Fruit fly (Drosophila melanogaster) whole organism, embryonic: Measurements from ENCODE around the gene Ugt305A1.
A peak's percentile ranks its signal among the peaks of the same experiment; 100 is the strongest.

Source experiments
- Atf3 ChIP-seq: fragments of 200-800 bp; sonication (Bioruptor generic); optimal IDR thresholded peaks from 3 replicates; lab custom pipeline; 2016; ENCODE audit warnings: missing biosample characterization, missing genetic modification characterization
- Awh ChIP-seq: fragments of 200-800 bp; sonication (Bioruptor generic); IDR thresholded peaks from 2 replicates; pipeline ENCODE4, ENCODE4 v1.3.6; 2022; ENCODE audit warnings: missing biosample characterization, missing genetic modification characterization
- CG10565 ChIP-seq: fragments of 200-800 bp; sonication (Bioruptor generic); optimal IDR thresholded peaks from 3 replicates; lab custom pipeline; 2016; ENCODE audit warnings: missing biosample characterization, mild to moderate bottlenecking, missing genetic modification characterization
- CG10654 ChIP-seq: fragments of 200-800 bp; sonication (Bioruptor generic); optimal IDR thresholded peaks from 2 replicates; lab custom pipeline; 2016; ENCODE audit warnings: missing biosample characterization, missing genetic modification characterization
- CG10979 ChIP-seq: fragments of 200-800 bp; sonication (Bioruptor generic); optimal IDR thresholded peaks from 2 replicates; lab custom pipeline; 2018; ENCODE audit warnings: missing biosample characterization, mild to moderate bottlenecking, missing genetic modification characterization, moderate library complexity
- CG11247 ChIP-seq: fragments of 200-800 bp; sonication (Bioruptor generic); IDR thresholded peaks from 2 replicates; pipeline ENCODE4 v1.3.6; 2022; ENCODE audit warnings: missing biosample characterization, missing genetic modification characterization
- CG13624 ChIP-seq: fragments of 200-800 bp; sonication (Bioruptor generic); optimal IDR thresholded peaks from 2 replicates; lab custom pipeline; 2016; ENCODE audit warnings: missing biosample characterization, missing genetic modification characterization
- CG14667 ChIP-seq: fragments of 200-800 bp; sonication (Bioruptor generic); IDR thresholded peaks from 2 replicates; pipeline ENCODE4 v1.3.6; 2022; ENCODE audit warnings: missing biosample characterization, missing genetic modification characterization
- CG1529 ChIP-seq: fragments of 200-800 bp; sonication (Bioruptor generic); optimal IDR thresholded peaks from 3 replicates; lab custom pipeline; 2018; ENCODE audit warnings: missing biosample characterization, missing genetic modification characterization
- CG17186 ChIP-seq: fragments of 200-800 bp; sonication (Bioruptor generic); optimal IDR thresholded peaks from 3 replicates; lab custom pipeline; 2017; ENCODE audit warnings: missing biosample characterization, missing genetic modification reagents, missing genetic modification characterization
- CG18011 ChIP-seq: fragments of 200-800 bp; sonication (Bioruptor generic); optimal IDR thresholded peaks from 2 replicates; lab custom pipeline; 2017; ENCODE audit warnings: missing biosample characterization, missing genetic modification characterization, mild to moderate bottlenecking, moderate library complexity, missing genotype
- CG18619 ChIP-seq: fragments of 200-800 bp; sonication (Bioruptor generic); optimal IDR thresholded peaks from 3 replicates; lab custom pipeline; 2017; ENCODE audit warnings: missing biosample characterization, mild to moderate bottlenecking, missing genetic modification characterization
- CG18764 ChIP-seq: fragments of 200-800 bp; sonication (Bioruptor generic); optimal IDR thresholded peaks from 3 replicates; lab custom pipeline; 2016; ENCODE audit warnings: missing biosample characterization, missing genetic modification characterization
- CG3065 ChIP-seq: fragments of 200-800 bp; sonication (Bioruptor generic); optimal IDR thresholded peaks from 2 replicates; lab custom pipeline; 2016; ENCODE audit warnings: missing biosample characterization, missing genetic modification characterization
- CG31224 ChIP-seq: fragments of 200-800 bp; sonication (Bioruptor generic); IDR thresholded peaks from 2 replicates; pipeline ENCODE4 v1.3.6; 2022; ENCODE audit warnings: missing biosample characterization, missing genetic modification characterization
- CG3995 ChIP-seq: fragments of 200-800 bp; sonication (Bioruptor generic); optimal IDR thresholded peaks from 3 replicates; lab custom pipeline; 2016; ENCODE audit warnings: missing biosample characterization, missing genetic modification characterization
- CG6175 ChIP-seq: fragments of 200-800 bp; sonication (Bioruptor generic); IDR thresholded peaks from 3 replicates; pipeline ENCODE4 v1.3.6; 2022; ENCODE audit warnings: missing biosample characterization, missing genetic modification characterization
- CG7357 ChIP-seq: fragments of 200-800 bp; sonication (Bioruptor generic); IDR thresholded peaks from 3 replicates; pipeline ENCODE4 v1.3.6; 2022; ENCODE audit warnings: missing biosample characterization, missing genetic modification characterization
- CG8359 ChIP-seq: fragments of 200-800 bp; sonication (Bioruptor generic); optimal IDR thresholded peaks from 2 replicates; lab custom pipeline; 2017; ENCODE audit warnings: missing biosample characterization, mild to moderate bottlenecking, missing genetic modification characterization, borderline replicate concordance
- CG8478 ChIP-seq: fragments of >200 bp; optimal IDR thresholded peaks from 2 replicates; lab custom pipeline; 2018
- CrebB ChIP-seq: fragments of 200-800 bp; sonication (Bioruptor generic); optimal IDR thresholded peaks from 3 replicates; lab custom pipeline; 2018; ENCODE audit warnings: missing biosample characterization, mild to moderate bottlenecking, missing genetic modification characterization
- Dip2 ChIP-seq: fragments of 200-800 bp; sonication (Bioruptor generic); IDR thresholded peaks from 2 replicates; pipeline ENCODE4 v1.3.6; 2022; ENCODE audit warnings: missing biosample characterization, missing genetic modification characterization
- Dip3 ChIP-seq: fragments of 200-800 bp; sonication (Bioruptor generic); optimal IDR thresholded peaks from 3 replicates; lab custom pipeline; 2016; ENCODE audit warnings: missing biosample characterization, missing genetic modification characterization
- Doc2 ChIP-seq: fragments of 200-800 bp; sonication (Bioruptor generic); IDR thresholded peaks from 2 replicates; pipeline ENCODE4 v1.3.6; 2022; ENCODE audit warnings: missing biosample characterization, missing genetic modification characterization
- H2.0 ChIP-seq: fragments of 200-800 bp; sonication (Bioruptor generic); IDR thresholded peaks from 2 replicates; pipeline ENCODE4 v1.3.6; 2022; ENCODE audit warnings: missing biosample characterization, missing genetic modification characterization
- HmgZ ChIP-seq: fragments of 200-800 bp; sonication (Bioruptor generic); optimal IDR thresholded peaks from 2 replicates; lab custom pipeline; 2018; ENCODE audit warnings: missing biosample characterization, mild to moderate bottlenecking, missing genetic modification characterization
- Hr3 ChIP-seq: fragments of 200-800 bp; sonication (Bioruptor generic); optimal IDR thresholded peaks from 3 replicates; lab custom pipeline; 2016; ENCODE audit warnings: missing biosample characterization, missing genetic modification characterization
- Lim3 ChIP-seq: fragments of 200-800 bp; sonication (Bioruptor generic); IDR thresholded peaks from 2 replicates; pipeline ENCODE4 v1.3.6; 2022; ENCODE audit warnings: missing biosample characterization, missing genetic modification characterization
- MBD-R2 ChIP-seq: fragments of 200-800 bp; sonication (Bioruptor generic); IDR thresholded peaks from 2 replicates; pipeline ENCODE4 v1.3.6; 2022; ENCODE audit warnings: missing biosample characterization, missing genetic modification characterization
- Neu2 ChIP-seq: fragments of 200-800 bp; sonication (Bioruptor generic); optimal IDR thresholded peaks from 3 replicates; lab custom pipeline; 2016; ENCODE audit warnings: missing biosample characterization, missing genetic modification characterization, borderline replicate concordance
- Nf-YC ChIP-seq: fragments of 200-800 bp; optimal IDR thresholded peaks from 3 replicates; lab custom pipeline; 2019; ENCODE audit warnings: missing biosample characterization, mild to moderate bottlenecking, missing genetic modification characterization, moderate library complexity
- Sox100B ChIP-seq: fragments of 200-800 bp; sonication (Bioruptor generic); optimal IDR thresholded peaks from 3 replicates; lab custom pipeline; 2018; ENCODE audit warnings: missing biosample characterization, mild to moderate bottlenecking, missing genetic modification characterization
- Trl ChIP-seq, 3 experiments: fragments of >200 bp in 2 of 3; fragments of 200-800 bp in 1 of 3; sonication (Bioruptor generic) in 1 of 3; optimal IDR thresholded peaks; 2 replicates in 1 of 3; 3 replicates in 2 of 3; lab custom pipeline; 2016 to 2017; ENCODE audit warnings: missing biosample characterization in 1 of 3, missing genetic modification characterization in 1 of 3
- ac ChIP-seq: fragments of 200-800 bp; sonication (Bioruptor generic); optimal IDR thresholded peaks from 3 replicates; lab custom pipeline; 2017; ENCODE audit warnings: missing biosample characterization, mild to moderate bottlenecking, missing genetic modification characterization
- ap ChIP-seq: fragments of 200-800 bp; sonication (Bioruptor generic); IDR thresholded peaks from 2 replicates; pipeline ENCODE4 v1.3.6; 2022; ENCODE audit warnings: missing biosample characterization, missing genetic modification characterization
- ato ChIP-seq: fragments of 200-800 bp; sonication (Bioruptor generic); IDR thresholded peaks from 2 replicates; pipeline ENCODE4 v1.3.6; 2022; ENCODE audit warnings: missing biosample characterization, missing genetic modification characterization; ENCODE audit not compliant: partially characterized antibody
- bcd ChIP-seq: fragments of 200-800 bp; sonication (Bioruptor generic); optimal IDR thresholded peaks from 2 replicates; lab custom pipeline; 2017; ENCODE audit warnings: missing biosample characterization, mild to moderate bottlenecking, missing genetic modification characterization
- bowl ChIP-seq: fragments of 200-800 bp; sonication (Bioruptor generic); IDR thresholded peaks from 2 replicates; pipeline ENCODE4 v1.3.6; 2022; ENCODE audit warnings: missing biosample characterization, missing genetic modification characterization
- btn ChIP-seq: fragments of 200-800 bp; sonication (Bioruptor generic); optimal IDR thresholded peaks from 2 replicates; lab custom pipeline; 2016; ENCODE audit warnings: missing biosample characterization, missing genetic modification characterization
- ci ChIP-seq: fragments of 200-800 bp; sonication (Bioruptor generic); IDR thresholded peaks from 3 replicates; pipeline ENCODE4 v1.3.6; 2022; ENCODE audit warnings: missing biosample characterization, missing genetic modification characterization
- ems ChIP-seq: fragments of 200-800 bp; sonication (Bioruptor generic); optimal IDR thresholded peaks from 3 replicates; lab custom pipeline; 2016; ENCODE audit warnings: missing biosample characterization, missing genetic modification characterization
- gfzf ChIP-seq: fragments of 200-800 bp; sonication (Bioruptor generic); optimal IDR thresholded peaks from 2 replicates; lab custom pipeline; 2016; ENCODE audit warnings: missing biosample characterization, mild to moderate bottlenecking, missing genetic modification characterization, moderate library complexity
- h ChIP-seq: fragments of >200 bp; optimal IDR thresholded peaks from 2 replicates; lab custom pipeline; 2017
- jigr1 ChIP-seq: fragments of 200-800 bp; sonication (Bioruptor generic); IDR thresholded peaks from 3 replicates; pipeline ENCODE4 v1.3.6; 2022; ENCODE audit warnings: missing biosample characterization, missing genetic modification characterization
- kni ChIP-seq: fragments of 200-800 bp; sonication (Bioruptor generic); optimal IDR thresholded peaks from 3 replicates; lab custom pipeline; 2017; ENCODE audit warnings: mild to moderate bottlenecking, missing biosample characterization, missing genetic modification reagents, missing genetic modification characterization
- luna ChIP-seq: fragments of 200-800 bp; sonication (Bioruptor generic); optimal IDR thresholded peaks from 2 replicates; lab custom pipeline; 2016; ENCODE audit warnings: missing biosample characterization, missing genetic modification characterization
- maf-S ChIP-seq: fragments of 200-800 bp; sonication (Bioruptor generic); optimal IDR thresholded peaks from 2 replicates; lab custom pipeline; 2016; ENCODE audit warnings: missing biosample characterization, missing genetic modification characterization
- org-1 ChIP-seq: fragments of 200-800 bp; sonication (Bioruptor generic); optimal IDR thresholded peaks from 2 replicates; lab custom pipeline; 2017; ENCODE audit warnings: missing biosample characterization, missing genetic modification characterization
- schlank ChIP-seq: fragments of 200-800 bp; sonication (Bioruptor generic); optimal IDR thresholded peaks from 2 replicates; lab custom pipeline; 2018; ENCODE audit warnings: missing biosample characterization, mild to moderate bottlenecking, missing genetic modification characterization
- tll ChIP-seq, 2 experiments: fragments of 200-800 bp in 1 of 2; fragments of >200 bp in 1 of 2; sonication (Bioruptor generic) in 1 of 2; optimal IDR thresholded peaks; 2 replicates each; lab custom pipeline; 2017 to 2019; ENCODE audit warnings: missing biosample characterization in 2 of 2, missing genetic modification characterization in 2 of 2, mild to moderate bottlenecking in 1 of 2, moderate library complexity in 1 of 2
- trh ChIP-seq: fragments of 200-800 bp; sonication (Bioruptor generic); optimal IDR thresholded peaks from 2 replicates; lab custom pipeline; 2016; ENCODE audit warnings: missing biosample characterization, missing genetic modification characterization
- wor ChIP-seq: fragments of 200-800 bp; sonication (Bioruptor generic); IDR thresholded peaks from 2 replicates; pipeline ENCODE4 v1.3.6; 2022; ENCODE audit warnings: missing biosample characterization, missing genetic modification characterization

The Ugt305A1 gene

DNA sequence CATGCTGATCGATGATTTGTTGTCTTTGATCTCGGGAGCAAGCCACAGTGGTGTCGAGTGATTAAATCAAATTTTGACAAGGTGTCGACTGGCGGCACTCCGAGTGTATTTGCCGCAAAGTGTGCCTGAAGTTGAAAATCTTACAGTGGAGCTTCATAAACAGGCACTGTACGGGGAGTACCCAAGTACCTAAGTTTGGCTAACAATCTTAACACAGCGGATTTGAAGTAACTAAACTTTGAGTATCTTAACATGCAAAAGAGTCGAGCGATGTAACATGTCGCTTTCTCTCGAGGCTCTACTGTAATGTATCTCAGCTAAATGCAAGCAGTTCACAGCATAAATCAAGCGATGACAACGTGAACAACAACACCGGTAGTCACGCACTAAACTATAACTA is 42.8 kb upstream of the Ugt305A1 start (continued):
- TF ChIP-seq Neu2 (GFP tag; lab: Kevin White, UChicago) (no peak), luna (GFP tag; lab: Kevin White, UChicago) (no peak), bowl (GFP tag; lab: Robert Waterston, UW) (no peak), Hr3 (GFP tag; lab: Kevin White, UChicago) (peak; percentile 43), HmgZ (tag; lab: Kevin White, UChicago) (no peak), CG18764 (peak; percentile 58), Atf3 (peak; percentile 66), CG14667 (GFP tag; lab: Robert Waterston, UW) (peak; percentile 52; the same call in 1 of the 2 replicates), CG3065 (GFP tag; lab: Kevin White, UChicago) (no peak), tll (GFP tag; optimal IDR thresholded peaks at IDR 0.05; lab: Kevin White, UChicago) (no peak), CG10565 (GFP tag; lab: Kevin White, UChicago) (no peak), wor (GFP tag; lab: Robert Waterston, UW) (peak; percentile 58), CG1529 (GFP tag; lab: Kevin White, UChicago) (peak; percentile 57), Dip3 (no peak), CG17186 (GFP tag; lab: Kevin White, UChicago) (peak; percentile 42), Dip2 (GFP tag; lab: Robert Waterston, UW) (no peak), Lim3 (GFP tag; lab: Robert Waterston, UW) (no peak), bcd (peak; percentile 46), MBD-R2 (GFP tag; lab: Robert Waterston, UW) (0 out of 2 replicates have a peak, but pooled peaks have one; percentile 18), CrebB (tag; lab: Kevin White, UChicago) (no peak), trh (GFP tag; lab: Kevin White, UChicago) (peak; percentile 24), CG10979 (tag; lab: Kevin White, UChicago) (peak; percentile 79), ci (GFP tag; lab: Robert Waterston, UW) (peak; percentile 87), ato (GFP tag; lab: Robert Waterston, UW) (no peak), kni (GFP tag; lab: Kevin White, UChicago) (no peak), CG13624 (GFP tag; lab: Kevin White, UChicago) (no peak), jigr1 (GFP tag; lab: Robert Waterston, UW) (peak; percentile 36; the same call in 1 of the 3 replicates), CG18619 (GFP tag; lab: Kevin White, UChicago) (peak; percentile 35), H2.0 (GFP tag; lab: Robert Waterston, UW) (peak; percentile 70), CG18011 (GFP tag; lab: Kevin White, UChicago) (no peak), Sox100B (GFP tag; lab: Kevin White, UChicago) (peak; percentile 25), CG10654 (peak; percentile 61), org-1 (GFP tag; lab: Kevin White, UChicago) (peak; percentile 21), btn (GFP tag; lab: Kevin White, UChicago) (peak; percentile 54), ems (GFP tag; lab: Kevin White, UChicago) (peak; percentile 20), Doc2 (GFP tag; lab: Robert Waterston, UW) (no peak), ac (GFP tag; lab: Kevin White, UChicago) (peak; percentile 52), CG3995 (GFP tag; lab: Kevin White, UChicago) (no peak), Nf-YC (no peak), Awh (GFP tag; lab: Robert Waterston, UW) (peak; percentile 55; the same call in 1 of the 2 replicates), CG6175 (GFP tag; lab: Robert Waterston, UW) (no peak), schlank (tag; lab: Kevin White, UChicago) (no peak), CG7357 (GFP tag; lab: Robert Waterston, UW) (peak; percentile 50; the same call in 1 of the 3 replicates), maf-S (no peak), Trl (optimal IDR thresholded peaks at IDR 0.05; lab: Kevin White, UChicago) (no peak), Trl (GFP tag; optimal IDR thresholded peaks at IDR 0.05; lab: Kevin White, UChicago) (peak; percentile 60), gfzf (no peak), CG8478 (no peak), h (no peak), CG8359 (GFP tag; lab: Kevin White, UChicago) (no peak), CG31224 (GFP tag; lab: Robert Waterston, UW) (0 out of 2 replicates have a peak, but pooled peaks have one; percentile 25), CG11247 (GFP tag; lab: Robert Waterston, UW) (no peak), ap (peak; percentile 47; the same call in 1 of the 2 replicates)
